Fruit fly (Drosophila melanogaster) Kc167 (cell line): ENCODE data around the gene GXIVsPLA2.

Source experiments
- Myc ChIP-seq: fragments of >200 bp; optimal IDR thresholded peaks from 2 replicates; lab custom pipeline; 2017; ENCODE audit warnings: missing external identifiers
- Sin3A ChIP-seq: fragments of >200 bp; optimal IDR thresholded peaks from 2 replicates; lab custom pipeline; 2018; ENCODE audit warnings: missing external identifiers
- h ChIP-seq: fragments of >200 bp; optimal IDR thresholded peaks from 3 replicates; lab custom pipeline; 2018; ENCODE audit warnings: missing external identifiers
- insv ChIP-seq: fragments of >200 bp; optimal IDR thresholded peaks from 3 replicates; lab custom pipeline; 2018; ENCODE audit warnings: missing external identifiers
- psq ChIP-seq: fragments of >200 bp; optimal IDR thresholded peaks from 2 replicates; lab custom pipeline; 2017; ENCODE audit warnings: missing external identifiers
- ttk ChIP-seq: sonication (Bioruptor generic); optimal IDR thresholded peaks from 2 replicates; lab custom pipeline; 2017; ENCODE audit warnings: missing external identifiers

The GXIVsPLA2 gene

DNA sequence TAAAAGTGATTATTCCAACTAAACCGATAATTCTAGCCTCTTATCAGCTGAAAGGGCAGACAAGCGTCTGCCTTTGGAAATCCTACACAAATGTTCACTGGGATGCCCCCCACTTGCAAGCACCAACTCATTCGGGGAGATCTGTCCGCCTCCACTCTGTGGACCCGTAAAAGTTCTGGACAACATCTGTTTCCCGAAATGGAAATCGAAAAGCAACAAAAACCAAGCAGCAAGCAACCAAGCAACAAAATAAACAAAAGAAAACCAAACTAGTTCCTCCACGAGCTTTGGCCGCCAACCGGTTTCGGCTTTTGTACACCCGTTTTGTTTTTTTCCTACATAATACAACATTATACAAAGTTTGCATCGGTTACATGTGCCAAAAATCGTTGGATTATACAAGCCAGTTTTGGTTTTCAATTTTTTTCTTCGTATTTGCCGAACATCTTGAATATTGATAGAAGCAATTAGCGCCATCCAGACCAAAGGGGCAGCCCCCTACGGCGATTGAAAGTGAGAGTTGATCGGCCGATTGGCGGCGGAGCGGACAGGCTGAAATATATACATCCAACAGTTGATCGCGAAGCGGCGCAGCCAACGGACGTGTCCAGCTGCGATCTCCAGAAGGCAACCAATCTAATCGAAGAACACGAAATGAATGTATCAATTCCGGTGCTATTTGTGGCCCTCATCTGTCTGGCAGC is 3.9 kb downstream of the GXIVsPLA2 start, which contains the start of gene CG17032:
CG17032 (plus strand) TSS at position 232 of the 704 bp plus-strand sequence.
- no peak for TF ChIP-seq ttk (lab: Kevin White, UChicago)
- no peak for TF ChIP-seq h (lab: Kevin White, UChicago)
- no peak for TF ChIP-seq insv (lab: Kevin White, UChicago)
- TF ChIP-seq Myc = no peak

DNA sequence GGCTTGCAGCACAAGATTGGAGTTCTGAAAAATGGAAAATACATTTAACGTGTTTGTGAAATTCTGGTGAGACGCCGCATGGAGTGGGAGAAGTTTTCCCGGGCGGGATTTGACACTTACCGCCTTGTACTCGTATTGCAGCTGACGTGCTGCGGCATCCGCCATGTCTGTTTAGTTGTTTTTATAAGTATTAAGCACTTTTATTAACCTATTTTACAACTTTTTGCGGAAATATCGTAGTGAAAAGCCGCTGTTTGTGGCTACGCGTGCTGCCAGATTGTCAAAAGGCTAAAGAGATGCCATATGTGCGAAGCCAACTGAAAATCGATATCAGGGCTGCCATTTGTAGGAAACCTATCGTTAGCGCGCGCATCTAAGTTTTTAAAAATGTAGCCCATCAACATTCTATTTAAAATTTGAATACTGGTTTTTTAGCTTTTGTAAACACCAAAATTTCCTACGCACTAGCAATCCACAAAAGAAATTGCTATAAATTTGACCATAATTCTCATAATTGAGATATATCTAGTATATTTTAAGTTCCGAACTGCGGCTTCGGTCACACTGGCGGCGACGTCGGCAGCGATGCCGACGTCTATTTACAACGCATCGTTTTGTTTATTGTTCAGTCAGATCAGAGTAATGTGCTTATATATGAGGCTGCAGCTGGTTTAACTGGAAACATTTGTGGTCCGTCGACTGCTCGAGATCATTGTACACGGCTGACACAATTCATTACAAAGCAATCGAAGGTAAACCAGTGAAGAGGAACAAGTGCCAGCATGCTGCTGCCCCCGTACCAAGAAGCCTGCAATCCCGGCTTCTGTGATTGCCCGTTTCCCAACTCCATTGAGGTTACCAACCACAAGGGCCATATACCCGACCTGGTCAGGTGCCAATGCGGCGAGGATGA is 12.9 kb downstream of the GXIVsPLA2 start, which contains the start of the genes Brr2 and CG10516:
Brr2 (minus strand) TSS at position 285 of the 913 bp plus-strand sequence.
CG10516 (plus strand) TSS at position 617 of the 913 bp plus-strand sequence.
- no peak for TF ChIP-seq insv (lab: Kevin White, UChicago)
- TF ChIP-seq h (lab: Kevin White, UChicago) = no peak
- no peak for TF ChIP-seq Myc

DNA sequence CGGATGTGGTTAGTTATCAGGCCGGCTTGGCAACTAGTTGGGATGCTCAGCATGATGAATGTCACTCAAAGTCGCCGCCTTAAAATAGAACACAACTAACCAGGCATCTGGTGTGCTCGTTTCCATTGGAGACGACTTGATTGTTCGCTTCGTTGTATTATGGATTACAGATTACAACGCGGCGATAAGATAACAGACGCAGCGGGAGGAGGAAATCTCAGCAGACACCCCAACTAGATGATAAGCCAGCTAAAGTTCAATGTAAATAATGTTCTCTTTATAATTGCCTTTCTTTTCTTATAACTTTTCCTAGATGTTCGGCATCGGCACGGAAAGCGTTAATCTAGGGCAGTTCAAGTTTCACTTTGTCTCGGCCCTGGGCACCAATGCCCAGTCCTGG is 13.8 kb downstream of the GXIVsPLA2 start:
- TF ChIP-seq h (lab: Kevin White, UChicago) (no peak), Myc (no peak), Sin3A (lab: Kevin White, UChicago) (no peak), psq (lab: Kevin White, UChicago) (no peak), insv (lab: Kevin White, UChicago) (no peak), ttk (lab: Kevin White, UChicago) (no peak)

DNA sequence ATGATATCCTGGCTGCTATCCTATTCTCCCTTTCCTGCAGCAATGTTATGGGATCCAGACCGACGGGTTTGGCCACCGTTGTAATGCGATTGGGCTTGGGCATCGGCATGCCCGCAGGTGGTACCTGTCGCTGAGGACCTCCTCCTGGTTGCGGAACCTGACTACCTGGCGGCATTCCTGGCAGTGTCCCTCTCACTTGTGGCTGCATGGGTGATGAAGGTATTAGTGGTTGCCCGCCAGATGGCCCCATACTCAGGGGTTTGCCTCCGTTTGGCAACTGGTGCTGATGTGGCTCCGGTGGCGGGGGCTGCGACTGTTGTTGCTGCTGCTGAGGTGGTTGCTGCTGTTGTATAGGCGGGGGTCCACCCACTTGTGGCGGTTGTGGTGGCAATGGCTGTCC is 19.3 kb downstream of the GXIVsPLA2 start:
- TF ChIP-seq insv (lab: Kevin White, UChicago) = no peak
- no peak for TF ChIP-seq ttk (lab: Kevin White, UChicago)
- TF ChIP-seq h (lab: Kevin White, UChicago) = no peak
- no peak for TF ChIP-seq psq (lab: Kevin White, UChicago)
- TF ChIP-seq Myc = no peak
- no peak for TF ChIP-seq Sin3A (lab: Kevin White, UChicago)

DNA sequence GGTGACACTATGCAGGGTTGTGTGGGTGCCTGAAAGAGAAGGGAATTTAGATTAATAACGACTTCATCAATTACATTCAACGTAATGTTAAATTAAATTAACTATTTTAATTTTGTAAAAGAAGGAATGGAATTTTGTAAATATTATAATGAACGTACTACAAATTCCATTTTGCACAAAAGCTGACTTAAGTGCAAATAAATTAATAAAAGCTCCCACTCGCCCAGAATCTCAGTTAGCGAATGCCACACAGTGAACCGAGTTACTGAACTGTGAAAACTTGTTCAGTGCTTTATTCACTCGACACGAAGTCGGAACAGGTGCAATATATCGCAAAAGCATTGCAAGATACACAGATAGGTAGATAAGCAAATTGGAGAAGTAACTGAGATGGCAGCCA is 20.2 kb downstream of the GXIVsPLA2 start, which contains the start of gene CG17026:
CG17026 (plus strand) TSS at position 301 of the 400 bp plus-strand sequence.
- TF ChIP-seq h (lab: Kevin White, UChicago) (no peak), insv (lab: Kevin White, UChicago) (no peak), Myc (no peak)

DNA sequence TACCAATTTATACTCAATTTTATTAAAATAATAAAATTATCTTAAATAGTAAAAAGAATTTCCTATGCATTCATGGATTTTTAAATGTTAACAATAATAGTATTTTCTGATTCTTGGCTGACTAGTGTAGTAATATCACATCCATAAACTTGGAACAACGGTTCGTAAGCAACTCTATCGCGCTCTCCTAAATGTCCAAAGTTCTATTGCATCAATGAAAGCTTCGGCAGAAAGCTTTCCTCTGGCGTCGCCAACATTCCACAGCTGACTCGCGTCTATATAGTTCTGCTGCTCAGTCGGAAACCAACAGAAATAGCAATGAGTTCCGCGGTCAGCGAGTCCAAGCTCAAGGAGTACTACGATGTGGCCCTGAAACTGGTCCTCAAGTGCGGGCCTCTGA is 21.9 kb downstream of the GXIVsPLA2 start, which contains the start of gene CG17029:
CG17029 (plus strand) TSS at position 113 of the 400 bp plus-strand sequence.
- no peak for TF ChIP-seq Sin3A (lab: Kevin White, UChicago)
- TF ChIP-seq psq (lab: Kevin White, UChicago) = no peak
- no peak for TF ChIP-seq Myc
- TF ChIP-seq ttk (lab: Kevin White, UChicago) = no peak
- no peak for TF ChIP-seq insv (lab: Kevin White, UChicago)

DNA sequence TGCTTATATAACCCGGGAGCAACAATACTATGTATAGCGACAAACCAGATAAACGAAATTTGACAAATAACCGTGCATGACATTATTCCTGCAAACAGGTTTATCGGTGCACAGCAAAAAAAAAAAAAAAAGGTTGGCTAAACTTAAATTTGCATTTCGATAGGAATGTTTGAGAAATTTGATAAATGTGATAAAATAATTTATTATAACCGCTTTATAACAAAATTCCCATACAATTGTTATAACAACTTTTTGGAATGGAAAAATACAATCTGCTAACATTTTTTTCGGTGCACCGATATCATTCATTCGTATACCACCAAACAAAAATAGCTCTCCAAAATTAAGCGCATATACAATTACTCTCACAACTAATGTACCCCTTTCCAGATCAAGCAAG is 22.7 kb downstream of the GXIVsPLA2 start:
- TF ChIP-seq h (lab: Kevin White, UChicago) (no peak), psq (lab: Kevin White, UChicago) (no peak), Myc (no peak), ttk (lab: Kevin White, UChicago) (no peak)

DNA sequence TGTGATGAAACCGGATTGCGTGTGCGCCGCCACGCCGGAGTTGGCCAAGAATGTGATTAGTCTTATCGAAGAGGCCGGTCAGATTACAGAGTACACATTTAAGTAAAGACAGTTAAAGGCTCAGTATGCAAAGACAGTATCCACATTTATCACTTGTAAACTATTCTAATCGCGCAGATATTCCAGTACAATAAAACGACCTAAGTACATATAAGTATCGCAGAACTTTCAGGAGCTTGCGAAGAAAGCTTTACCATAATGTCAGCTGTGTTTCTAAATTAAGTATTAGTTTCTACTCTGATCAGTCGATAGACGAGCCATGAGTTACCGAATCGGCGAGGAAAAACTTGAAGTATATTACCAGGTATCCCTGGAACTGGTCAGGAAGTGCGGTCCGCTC is 23.3 kb downstream of the GXIVsPLA2 start, which contains the start of gene CG17028:
CG17028 (plus strand) TSS at position 301 of the 400 bp plus-strand sequence.
- TF ChIP-seq ttk (lab: Kevin White, UChicago) (no peak), insv (lab: Kevin White, UChicago) (no peak), Sin3A (lab: Kevin White, UChicago) (no peak), h (lab: Kevin White, UChicago) (no peak), Myc (no peak), psq (lab: Kevin White, UChicago) (no peak)

DNA sequence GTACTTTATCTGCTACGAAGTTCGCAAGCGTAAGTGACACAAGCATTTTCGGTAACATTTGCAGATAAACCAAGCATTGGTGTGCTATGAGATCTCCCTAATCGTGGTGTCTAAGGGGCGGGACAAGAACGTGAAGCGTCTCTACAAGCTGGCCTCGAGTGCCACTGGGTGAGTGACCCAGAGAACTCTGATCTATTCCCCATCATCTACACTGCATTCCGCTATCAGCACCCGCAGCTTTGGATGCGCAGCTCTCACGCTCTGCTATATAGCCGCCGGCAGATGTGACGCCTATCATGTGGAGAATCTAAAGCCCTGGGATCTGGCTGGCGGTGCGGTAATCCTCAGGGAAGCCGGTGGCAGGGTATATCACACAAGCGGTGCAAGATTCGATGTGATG is 24.3 kb downstream of the GXIVsPLA2 start:
- no peak for TF ChIP-seq Myc
- TF ChIP-seq Sin3A (lab: Kevin White, UChicago) = no peak
- no peak for TF ChIP-seq ttk (lab: Kevin White, UChicago)
- no peak for TF ChIP-seq h (lab: Kevin White, UChicago)
- no peak for TF ChIP-seq psq (lab: Kevin White, UChicago)
- TF ChIP-seq insv (lab: Kevin White, UChicago) = no peak

DNA sequence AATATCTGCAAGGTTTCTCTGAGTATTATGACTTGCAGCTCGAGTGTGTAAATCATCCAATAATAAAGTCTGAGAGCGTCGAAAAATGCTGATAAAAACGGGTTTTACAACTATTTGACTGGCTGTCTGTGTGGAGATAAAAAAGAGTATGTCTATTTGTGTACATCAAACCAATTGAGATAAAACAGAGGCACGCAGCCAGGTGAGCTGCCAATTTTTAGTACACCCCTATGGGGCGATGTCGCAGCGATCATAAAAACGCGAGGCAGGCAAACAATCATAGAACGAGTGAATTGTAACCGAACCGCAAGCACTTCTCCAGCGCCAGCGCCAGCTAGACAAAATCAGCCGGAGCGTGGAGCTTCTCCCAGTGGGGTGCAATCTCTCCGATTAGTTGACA is 25.0 kb downstream of the GXIVsPLA2 start, which contains the start of gene CG17027:
CG17027 (plus strand) TSS at position 189 of the 400 bp plus-strand sequence.
- TF ChIP-seq h (lab: Kevin White, UChicago) (no peak), psq (lab: Kevin White, UChicago) (no peak), insv (lab: Kevin White, UChicago) (no peak), Sin3A (lab: Kevin White, UChicago) (no peak), ttk (lab: Kevin White, UChicago) (no peak), Myc (no peak)

DNA sequence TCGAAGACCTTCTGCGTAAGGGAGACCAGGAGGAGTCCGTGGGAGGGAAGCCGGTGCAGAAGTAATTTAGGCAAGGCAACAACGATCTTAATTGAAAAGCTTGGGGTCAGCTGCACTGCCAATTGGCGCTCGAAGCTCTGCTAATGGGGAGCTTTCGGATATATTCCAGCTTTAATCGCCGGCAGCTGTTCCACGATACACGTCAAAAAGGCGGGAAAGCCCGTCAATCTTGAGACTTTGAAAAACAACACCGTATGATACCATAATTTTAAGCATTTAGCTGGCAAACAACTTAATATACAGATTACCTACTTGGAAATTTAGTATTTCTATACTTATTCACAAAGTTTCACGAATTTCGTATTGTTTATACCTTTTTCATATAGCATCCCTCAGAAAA is 26.5 kb downstream of the GXIVsPLA2 start:
- TF ChIP-seq insv (lab: Kevin White, UChicago) (no peak), ttk (lab: Kevin White, UChicago) (no peak), Myc (no peak), Sin3A (lab: Kevin White, UChicago) (no peak), h (lab: Kevin White, UChicago) (no peak), psq (lab: Kevin White, UChicago) (no peak)
